Worm (Caenorhabditis elegans) whole organism, L4 larva: ENCODE data around the gene ttbk-5.

Experiments used
- F49E8.2 ChIP-seq: sonication (generic microtip); optimal IDR thresholded peaks from 2 replicates; lab custom pipeline; 2016; ENCODE audit warnings: missing compliant biosample characterization, mild to moderate bottlenecking, missing genetic modification characterization, borderline replicate concordance
- Y75B8A.6 ChIP-seq: fragments of 200-800 bp; sonication (Bioruptor generic); IDR thresholded peaks from 2 replicates; pipeline ENCODE4 v1.3.6; 2022; ENCODE audit warnings: missing genetic modification reagents, missing genetic modification characterization, missing compliant biosample characterization
- arid-1 ChIP-seq: fragments of 200-800 bp; sonication (Bioruptor generic); conservative IDR thresholded peaks from 2 replicates; pipeline ENCODE4 v1.3.6; 2022; ENCODE audit warnings: missing genetic modification reagents, missing genetic modification characterization, missing compliant biosample characterization
- fkh-10 ChIP-seq: fragments of 150-350 bp; optimal IDR thresholded peaks from 2 replicates; lab custom pipeline; 2014; ENCODE audit warnings: missing biosample characterization, missing genetic modification reagents, missing genetic modification characterization
- jun-1 ChIP-seq: fragments of 150-350 bp; optimal IDR thresholded peaks from 2 replicates; lab custom pipeline; 2014; ENCODE audit warnings: missing biosample characterization, missing genetic modification reagents, missing genetic modification characterization
- lin-39 ChIP-seq: fragments of 150-350 bp; optimal IDR thresholded peaks from 2 replicates; lab custom pipeline; 2014; ENCODE audit warnings: missing biosample characterization, missing genetic modification reagents, missing genetic modification characterization
- mep-1 ChIP-seq: fragments of 150-350 bp; sonication (generic microtip); optimal IDR thresholded peaks from 3 replicates; lab custom pipeline; 2014; ENCODE audit warnings: missing biosample characterization, missing genetic modification characterization
- nhr-11 ChIP-seq: fragments of 150-350 bp; optimal IDR thresholded peaks from 2 replicates; lab custom pipeline; 2014; ENCODE audit warnings: missing biosample characterization, missing genetic modification characterization
- nhr-237 ChIP-seq: sonication (generic microtip); optimal IDR thresholded peaks from 2 replicates; lab custom pipeline; 2017; ENCODE audit warnings: missing biosample characterization, missing genetic modification characterization
- pha-4 ChIP-seq, 2 experiments: fragments of 150-350 bp in 1 of 2; fragments of 200-800 bp in 1 of 2; sonication (Bioruptor generic) in 1 of 2; IDR thresholded peaks in 1 of 2; optimal IDR thresholded peaks in 1 of 2; 2 replicates each; pipeline versions ENCODE4 v1.3.6 to Lab custom; 2014 to 2022; ENCODE audit warnings: missing genetic modification characterization in 2 of 2, missing genetic modification reagents in 2 of 2, missing biosample characterization in 1 of 2, missing compliant biosample characterization in 1 of 2
- unc-39 ChIP-seq: sonication (generic microtip); optimal IDR thresholded peaks from 2 replicates; lab custom pipeline; 2017; ENCODE audit warnings: missing biosample characterization, missing genetic modification characterization
- zag-1 ChIP-seq: fragments of 150-350 bp; optimal IDR thresholded peaks from 2 replicates; lab custom pipeline; 2014; ENCODE audit warnings: missing biosample characterization, missing genetic modification characterization

ce11 chrIV:10096881-10097280 is 6.4 kb downstream of the ttbk-5 start, which contains the start of gene dis-3:
- TF ChIP-seq mep-1 (tag; lab: Kevin White, UChicago): no peak
- no peak for TF ChIP-seq lin-39 (tag; lab: Kevin White, UChicago)
- no peak for TF ChIP-seq fkh-10
- TF ChIP-seq Y75B8A.6 (GFP tag; lab: Robert Waterston, UW): no peak
- no peak for TF ChIP-seq F49E8.2 (tag; lab: Kevin White, UChicago)
- TF ChIP-seq nhr-11 (tag; lab: Kevin White, UChicago): no peak
- TF ChIP-seq arid-1 (GFP tag; lab: Robert Waterston, UW): no peak
- TF ChIP-seq nhr-237 (tag; lab: Kevin White, UChicago): no peak
- no peak for TF ChIP-seq jun-1
- no peak for TF ChIP-seq unc-39
- TF ChIP-seq pha-4 (GFP tag; IDR thresholded peaks at IDR 0.05; lab: Robert Waterston, UW): no peak
- no peak for TF ChIP-seq pha-4 (tag; optimal IDR thresholded peaks at IDR 0.05; lab: Kevin White, UChicago)
- no peak for TF ChIP-seq zag-1
